Worm (Caenorhabditis elegans): ENCODE data around the gene scl-1.

Gene scl-1

ce11 chrIV:13026762-13027161 is 29.4 kb upstream of the scl-1 start:
- TF ChIP-seq ZK546.5 (tag; optimal IDR thresholded peaks at IDR 0.05) (no peak), nhr-23 (tag; optimal IDR thresholded peaks at IDR 0.05) (no peak), lsy-12 (tag; optimal IDR thresholded peaks at IDR 0.05) (no peak), ama-1 (optimal IDR thresholded peaks at IDR 0.05) (no peak), nhr-76 (tag; optimal IDR thresholded peaks at IDR 0.05) (no peak), jun-1 (tag; optimal IDR thresholded peaks at IDR 0.05) (peak; percentile 36), pqm-1 (tag; optimal IDR thresholded peaks at IDR 0.05) (peak; percentile 76), nhr-25 (tag; optimal IDR thresholded peaks at IDR 0.05) (no peak), ztf-11 (tag; optimal IDR thresholded peaks at IDR 0.05) (no peak), zag-1 (tag; optimal IDR thresholded peaks at IDR 0.05) (no peak), nhr-11 (tag; optimal IDR thresholded peaks at IDR 0.05) (no peak), elt-2 (tag; optimal IDR thresholded peaks at IDR 0.05) (peak; percentile 92), egl-5 (tag; optimal IDR thresholded peaks at IDR 0.05) (no peak), nhr-43 (tag; optimal IDR thresholded peaks at IDR 0.05; ENCODE audit: poor library complexity, severe bottlenecking) (no peak)

ce11 chrIV:13027801-13028641 is 28.1 kb upstream of the scl-1 start:
- no peak for TF ChIP-seq egl-5 (tag; optimal IDR thresholded peaks at IDR 0.05)
- TF ChIP-seq fos-1 (tag; optimal IDR thresholded peaks at IDR 0.05) = no peak
- TF ChIP-seq nhr-25 (tag; optimal IDR thresholded peaks at IDR 0.05) = peak; percentile 18
- TF ChIP-seq pqm-1 (tag; optimal IDR thresholded peaks at IDR 0.05) = peak; percentile 4

ce11 chrIV:13028746-13029673 is 27.1 kb upstream of the scl-1 start:
- TF ChIP-seq daf-12 (tag; optimal IDR thresholded peaks at IDR 0.05) (no peak), pqm-1 (tag; optimal IDR thresholded peaks at IDR 0.05) (no peak), elt-2 (tag; optimal IDR thresholded peaks at IDR 0.05) (peak; percentile 53), mml-1 (tag; optimal IDR thresholded peaks at IDR 0.05) (no peak), R02D3.7 (tag; optimal IDR thresholded peaks at IDR 0.05) (no peak), ceh-82 (tag; optimal IDR thresholded peaks at IDR 0.05) (no peak), pha-4 (tag; optimal IDR thresholded peaks at IDR 0.05) (peak; percentile 22)

- no peak for TF ChIP-seq nhr-11 (tag; optimal IDR thresholded peaks at IDR 0.05)
- TF ChIP-seq nhr-237 (tag; optimal IDR thresholded peaks at IDR 0.05) = no peak
- TF ChIP-seq nhr-43 (tag; optimal IDR thresholded peaks at IDR 0.05; ENCODE audit: poor library complexity, severe bottlenecking) = no peak
- TF ChIP-seq elt-2 (tag; optimal IDR thresholded peaks at IDR 0.05) = no peak
- TF ChIP-seq R02D3.7 (tag; optimal IDR thresholded peaks at IDR 0.05) = no peak
- TF ChIP-seq pqm-1 (tag; optimal IDR thresholded peaks at IDR 0.05) = no peak
- no peak for TF ChIP-seq nhr-76 (tag; optimal IDR thresholded peaks at IDR 0.05)
- no peak for TF ChIP-seq tbx-2 (tag; optimal IDR thresholded peaks at IDR 0.05)
- TF ChIP-seq nhr-28 (tag; optimal IDR thresholded peaks at IDR 0.05) = no peak
- TF ChIP-seq aly-2 (tag; optimal IDR thresholded peaks at IDR 0.05) = no peak
- no peak for TF ChIP-seq skn-1 (tag; optimal IDR thresholded peaks at IDR 0.05)
- TF ChIP-seq ceh-9 (tag; optimal IDR thresholded peaks at IDR 0.05) = no peak
- TF ChIP-seq daf-12 (tag; optimal IDR thresholded peaks at IDR 0.05) = no peak
- TF ChIP-seq lin-39 (tag; optimal IDR thresholded peaks at IDR 0.05) = peak; percentile 34
- no peak for TF ChIP-seq ama-1 (optimal IDR thresholded peaks at IDR 0.05)
- TF ChIP-seq fos-1 (tag; optimal IDR thresholded peaks at IDR 0.05) = no peak
- TF ChIP-seq ztf-4 (tag; optimal IDR thresholded peaks at IDR 0.05) = no peak
- TF ChIP-seq ztf-11 (tag; optimal IDR thresholded peaks at IDR 0.05) = no peak
- no peak for TF ChIP-seq unc-39 (tag; optimal IDR thresholded peaks at IDR 0.05)
- no peak for TF ChIP-seq ZK546.5 (tag; optimal IDR thresholded peaks at IDR 0.05)
- peak; percentile 47 for TF ChIP-seq hmg-11 (tag; optimal IDR thresholded peaks at IDR 0.05)
- TF ChIP-seq nhr-67 (tag; optimal IDR thresholded peaks at IDR 0.05) = no peak
- no peak for TF ChIP-seq unc-62 (GFP tag; optimal IDR thresholded peaks at IDR 0.05)
- no peak for TF ChIP-seq elt-1 (tag; optimal IDR thresholded peaks at IDR 0.05)
- peak; percentile 4 for TF ChIP-seq nhr-23 (tag; optimal IDR thresholded peaks at IDR 0.05)
- no peak for TF ChIP-seq zag-1 (tag; optimal IDR thresholded peaks at IDR 0.05)
- no peak for TF ChIP-seq jun-1 (tag; optimal IDR thresholded peaks at IDR 0.05)
- no peak for TF ChIP-seq mdl-1 (tag; optimal IDR thresholded peaks at IDR 0.05)
- peak; percentile 32 for TF ChIP-seq nfya-1 (tag; optimal IDR thresholded peaks at IDR 0.05; ENCODE audit: insufficient read depth)
- no peak for TF ChIP-seq fkh-10 (GFP tag; optimal IDR thresholded peaks at IDR 0.05)
- TF ChIP-seq ceh-82 (tag; optimal IDR thresholded peaks at IDR 0.05) = no peak
- TF ChIP-seq lin-15B (tag; optimal IDR thresholded peaks at IDR 0.05) = peak; percentile 10
- TF ChIP-seq nhr-25 (tag; optimal IDR thresholded peaks at IDR 0.05) = peak; percentile 30
- no peak for TF ChIP-seq mml-1 (tag; optimal IDR thresholded peaks at IDR 0.05)
- no peak for TF ChIP-seq egl-5 (tag; optimal IDR thresholded peaks at IDR 0.05)
- TF ChIP-seq ceh-16 (tag; optimal IDR thresholded peaks at IDR 0.05) = no peak
- peak; percentile 5 for TF ChIP-seq lsy-12 (tag; optimal IDR thresholded peaks at IDR 0.05)
- TF ChIP-seq pha-4 (tag; optimal IDR thresholded peaks at IDR 0.05) = no peak
Observed at ce11 chrIV:13029674-13030466, 26.3 kb upstream of the scl-1 start.

Measured in whole organism, L3 larva.